Worm (Caenorhabditis elegans): ENCODE measurements around the gene F09E5.11.
A peak's percentile ranks its signal among the peaks of the same experiment; 100 is the strongest.

ce11 chrII:5336660-5337494 lies 21.1 kb downstream of the F09E5.11 start:
- TF ChIP-seq ref-1 (GFP tag; conservative IDR thresholded peaks at IDR 0.05): no peak
- no peak for TF ChIP-seq flt-1 (GFP tag; IDR thresholded peaks at IDR 0.05)
- no peak for TF ChIP-seq med-1 (GFP tag; optimal IDR thresholded peaks at IDR 0.05; ENCODE audit: insufficient read depth)
- peak; percentile 18 for TF ChIP-seq cog-1 (tag; optimal IDR thresholded peaks at IDR 0.05)
- TF ChIP-seq klf-2 (GFP tag; conservative IDR thresholded peaks at IDR 0.05): no peak
- TF ChIP-seq tab-1 (GFP tag; IDR thresholded peaks at IDR 0.05): no peak
